Worm (Caenorhabditis elegans) whole organism, L4/young adult: ENCODE results near the gene ZK688.11.

Source experiments
- W03F9.2 ChIP-seq: fragments of 150-350 bp; optimal IDR thresholded peaks from 2 replicates; lab custom pipeline; 2014; ENCODE audit warnings: missing biosample characterization, missing genetic modification characterization
- dao-5 ChIP-seq: sonication (generic microtip); optimal IDR thresholded peaks from 2 replicates; lab custom pipeline; 2016; ENCODE audit warnings: missing genotype, missing genetic modification characterization, moderate library complexity, missing compliant biosample characterization
- him-1 ChIP-seq: sonication (generic microtip); optimal IDR thresholded peaks from 2 replicates; lab custom pipeline; 2016; ENCODE audit warnings: missing genotype, missing genetic modification reagents, missing genetic modification characterization, missing compliant biosample characterization

Gene ZK688.11

DNA sequence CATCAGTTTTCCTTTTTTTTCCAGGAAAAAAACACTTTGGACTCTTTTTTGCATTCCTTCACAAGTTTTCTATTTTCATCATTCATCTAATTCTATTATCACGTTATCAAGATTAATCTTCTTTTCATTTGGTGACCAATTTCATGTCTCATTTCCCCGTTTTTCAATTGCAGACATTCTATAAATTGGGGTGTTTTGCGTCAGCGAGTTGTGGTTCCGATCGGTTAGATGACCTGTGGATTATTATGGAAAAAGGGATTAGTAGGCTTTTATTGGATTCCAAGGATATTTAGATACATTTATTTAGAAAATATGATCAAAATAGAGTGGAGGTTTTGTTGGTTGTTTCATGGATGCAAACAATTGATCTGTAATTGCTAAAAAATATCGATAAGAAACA is 49.9 kb downstream of the ZK688.11 start:
- TF ChIP-seq him-1 (tag; lab: Kevin White, UChicago) (no peak), W03F9.2 (tag; lab: Kevin White, UChicago) (no peak), dao-5 (tag; lab: Kevin White, UChicago) (no peak)
